Fruit fly (Drosophila melanogaster): Measurements from ENCODE around the gene Afti.
A peak's percentile ranks its signal among the peaks of the same experiment; 100 is the strongest.

The Afti gene

DNA sequence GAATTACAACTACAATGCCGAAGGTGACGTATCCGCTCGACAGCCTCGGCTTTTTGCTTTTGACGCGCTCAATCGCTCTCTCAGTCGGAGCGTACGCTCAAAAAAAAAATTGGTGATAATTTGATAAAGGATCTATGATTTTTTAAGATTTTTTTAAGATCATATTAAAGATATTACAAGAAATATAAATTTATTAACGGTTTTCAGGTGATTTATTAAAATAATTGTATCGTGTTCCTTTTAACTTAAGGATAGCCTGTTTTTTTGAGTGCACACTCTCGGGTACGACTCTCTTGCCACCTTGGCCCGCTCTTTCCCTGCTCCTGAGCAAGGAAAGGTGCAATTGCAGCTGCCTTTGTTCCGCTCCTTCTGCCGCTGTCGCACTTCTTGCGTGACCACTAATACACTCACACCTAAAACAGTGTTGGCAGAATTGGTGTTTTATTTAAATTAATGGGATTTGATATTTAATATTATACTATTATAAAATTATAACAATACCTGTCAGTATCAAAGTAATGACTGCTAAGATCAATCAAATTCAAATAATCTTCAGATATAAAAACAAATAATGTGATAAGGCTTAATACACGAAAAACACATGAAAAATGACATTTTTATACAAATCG lies 48.5 kb downstream of the Afti start (continued):
- peak; percentile 84 for TF ChIP-seq CG13775 (GFP tag; optimal IDR thresholded peaks at IDR 0.05)
- TF ChIP-seq ash1 (GFP tag; optimal IDR thresholded peaks at IDR 0.05): no peak
- peak; percentile 38 for TF ChIP-seq YL-1 (GFP tag; optimal IDR thresholded peaks at IDR 0.05)
- TF ChIP-seq CG32767 (GFP tag; IDR thresholded peaks at IDR 0.05): peak; percentile 79
- peak; percentile 37; the same call in 1 of the 2 replicates for TF ChIP-seq CG43689 (GFP tag; IDR thresholded peaks at IDR 0.05)
- no peak for TF ChIP-seq Dll (GFP tag; IDR thresholded peaks at IDR 0.05; ENCODE audit: partially characterized antibody)
- TF ChIP-seq gcm2 (GFP tag; optimal IDR thresholded peaks at IDR 0.05): peak; percentile 18
- TF ChIP-seq Hr78 (GFP tag; optimal IDR thresholded peaks at IDR 0.05): no peak
- TF ChIP-seq CG12104 (GFP tag; optimal IDR thresholded peaks at IDR 0.05): peak; percentile 68
- peak; percentile 69 for TF ChIP-seq CG14441 (GFP tag; IDR thresholded peaks at IDR 0.05)
- TF ChIP-seq CG8924 (tag; optimal IDR thresholded peaks at IDR 0.05): peak; percentile 91
- TF ChIP-seq Dp (GFP tag; optimal IDR thresholded peaks at IDR 0.05): no peak
- TF ChIP-seq nom (GFP tag; optimal IDR thresholded peaks at IDR 0.05): peak; percentile 97
- no peak for TF ChIP-seq CG16779 (GFP tag; IDR thresholded peaks at IDR 0.05)
- peak; percentile 80 for TF ChIP-seq ranshi (GFP tag; IDR thresholded peaks at IDR 0.05)
- TF ChIP-seq fd3F (GFP tag; optimal IDR thresholded peaks at IDR 0.05): no peak
- TF ChIP-seq CG10462 (GFP tag; optimal IDR thresholded peaks at IDR 0.05): peak; percentile 72
- no peak for TF ChIP-seq CG10321 (GFP tag; IDR thresholded peaks at IDR 0.05)
- TF ChIP-seq Meics (GFP tag; optimal IDR thresholded peaks at IDR 0.05): peak; percentile 80
- TF ChIP-seq CG14050 (GFP tag; IDR thresholded peaks at IDR 0.05): peak; percentile 80
- no peak for TF ChIP-seq tio (GFP tag; optimal IDR thresholded peaks at IDR 0.05)
- TF ChIP-seq hth (optimal IDR thresholded peaks at IDR 0.05): no peak
- peak; percentile 67 for TF ChIP-seq Rfx (GFP tag; IDR thresholded peaks at IDR 0.05)
- TF ChIP-seq CG9215 (GFP tag; IDR thresholded peaks at IDR 0.05): peak; percentile 74
- no peak for TF ChIP-seq schlank (tag; optimal IDR thresholded peaks at IDR 0.05)
- peak; percentile 66 for TF ChIP-seq CG4360 (GFP tag; IDR thresholded peaks at IDR 0.05)
- peak; percentile 20 for TF ChIP-seq CG31388 (GFP tag; optimal IDR thresholded peaks at IDR 0.05)
- no peak for TF ChIP-seq amos (GFP tag; IDR thresholded peaks at IDR 0.05; ENCODE audit: partially characterized antibody)
- TF ChIP-seq CG10543 (GFP tag; optimal IDR thresholded peaks at IDR 0.05): peak; percentile 36
- no peak for TF ChIP-seq pnt (GFP tag; optimal IDR thresholded peaks at IDR 0.05)
- peak; percentile 77 for TF ChIP-seq CG30403 (GFP tag; optimal IDR thresholded peaks at IDR 0.05)
- TF ChIP-seq CG15011 (GFP tag; optimal IDR thresholded peaks at IDR 0.05): peak; percentile 66
- peak; percentile 46 for TF ChIP-seq MTF-1 (GFP tag; optimal IDR thresholded peaks at IDR 0.05; ENCODE audit: borderline replicate concordance)
- peak; percentile 79 for TF ChIP-seq Kr (GFP tag; optimal IDR thresholded peaks at IDR 0.05)
- TF ChIP-seq CG11695 (GFP tag; IDR thresholded peaks at IDR 0.05): peak; percentile 89
- TF ChIP-seq CoRest (tag; optimal IDR thresholded peaks at IDR 0.05): peak; percentile 79
- TF ChIP-seq Ets97D (GFP tag; optimal IDR thresholded peaks at IDR 0.05): no peak
- peak; percentile 18 for TF ChIP-seq CG7745 (tag; optimal IDR thresholded peaks at IDR 0.05)
- TF ChIP-seq CG16813 (GFP tag; IDR thresholded peaks at IDR 0.05; ENCODE audit: partially characterized antibody): no peak
- peak; percentile 36 for TF ChIP-seq HLH54F (GFP tag; optimal IDR thresholded peaks at IDR 0.05)
- no peak for TF ChIP-seq Sry-δ (GFP tag; optimal IDR thresholded peaks at IDR 0.05)
- TF ChIP-seq Atf3 (GFP tag; optimal IDR thresholded peaks at IDR 0.05): no peak
- TF ChIP-seq CG1233 (GFP tag; optimal IDR thresholded peaks at IDR 0.05): peak; percentile 69
- peak; percentile 54; the same call in 2 of the 3 replicates for TF ChIP-seq Optix (GFP tag; IDR thresholded peaks at IDR 0.05)
- no peak; the same call in 1 of the 2 replicates for TF ChIP-seq peb (GFP tag; IDR thresholded peaks at IDR 0.05)
- TF ChIP-seq HmgZ (tag; optimal IDR thresholded peaks at IDR 0.05): peak; percentile 64
- peak; percentile 41 for TF ChIP-seq run (tag; optimal IDR thresholded peaks at IDR 0.05)
- TF ChIP-seq CG11085 (GFP tag; IDR thresholded peaks at IDR 0.05): peak; percentile 64; the same call in 1 of the 2 replicates
- no peak for TF ChIP-seq D (optimal IDR thresholded peaks at IDR 0.05)
- TF ChIP-seq D (GFP tag; optimal IDR thresholded peaks at IDR 0.05): peak; percentile 82

Measured in whole organism, embryonic.